Worm (Caenorhabditis elegans) whole organism, L2 larva: Measurements from ENCODE around the gene rgs-3.

Source experiments
- C34F6.9 ChIP-seq: fragments of 150-350 bp; optimal IDR thresholded peaks from 2 replicates; lab custom pipeline; 2014; ENCODE audit warnings: missing biosample characterization, missing genetic modification characterization
- F13H6.1 ChIP-seq: sonication (generic microtip); optimal IDR thresholded peaks from 2 replicates; lab custom pipeline; 2016; ENCODE audit warnings: missing genetic modification characterization, missing compliant biosample characterization
- R02D3.7 ChIP-seq: fragments of 150-350 bp; optimal IDR thresholded peaks from 2 replicates; lab custom pipeline; 2014; ENCODE audit warnings: missing biosample characterization, missing genetic modification characterization
- Y55F3AM.14 ChIP-seq: fragments of 200-800 bp; sonication (Bioruptor generic); optimal IDR thresholded peaks from 2 replicates; lab custom pipeline; 2018; ENCODE audit warnings: mild to moderate bottlenecking, missing genetic modification characterization, missing compliant biosample characterization
- ZK546.5 ChIP-seq: sonication (generic microtip); optimal IDR thresholded peaks from 2 replicates; lab custom pipeline; 2017; ENCODE audit warnings: missing biosample characterization, missing genetic modification characterization
- alr-1 ChIP-seq: fragments of 150-350 bp; optimal IDR thresholded peaks from 2 replicates; lab custom pipeline; 2014; ENCODE audit warnings: missing biosample characterization, missing genetic modification characterization
- aly-2 ChIP-seq: fragments of 150-350 bp; optimal IDR thresholded peaks from 2 replicates; lab custom pipeline; 2014; ENCODE audit warnings: missing biosample characterization, missing genetic modification characterization
- ama-1 ChIP-seq: fragments of 150-350 bp; optimal IDR thresholded peaks from 2 replicates; lab custom pipeline; 2018; ENCODE audit warnings: inconsistent platforms
- blmp-1 ChIP-seq: sonication (generic microtip); optimal IDR thresholded peaks from 2 replicates; lab custom pipeline; 2017; ENCODE audit warnings: missing genetic modification characterization, mild to moderate bottlenecking, missing compliant biosample characterization, antibody characterized with exemption, moderate library complexity; ENCODE audit not compliant: insufficient read depth
- crh-2 ChIP-seq: sonication (generic microtip); optimal IDR thresholded peaks from 2 replicates; lab custom pipeline; 2017; ENCODE audit warnings: missing biosample characterization, missing genetic modification characterization
- dmd-4 ChIP-seq: sonication (generic microtip); optimal IDR thresholded peaks from 2 replicates; lab custom pipeline; 2017; ENCODE audit warnings: missing biosample characterization, missing genetic modification characterization
- egl-27 ChIP-seq: sonication (generic microtip); optimal IDR thresholded peaks from 3 replicates; lab custom pipeline; 2017; ENCODE audit warnings: missing biosample characterization, missing genetic modification reagents, missing genetic modification characterization
- elt-1 ChIP-seq: fragments of 150-350 bp; optimal IDR thresholded peaks from 2 replicates; lab custom pipeline; 2014; ENCODE audit warnings: missing biosample characterization, missing genetic modification characterization
- elt-3 ChIP-seq: sonication (generic microtip); optimal IDR thresholded peaks from 2 replicates; lab custom pipeline; 2017; ENCODE audit warnings: missing biosample characterization, missing genetic modification characterization
- fos-1 ChIP-seq: fragments of 150-350 bp; optimal IDR thresholded peaks from 2 replicates; lab custom pipeline; 2014; ENCODE audit warnings: missing biosample characterization, missing genetic modification characterization
- gmeb-1 ChIP-seq: fragments of 150-350 bp; optimal IDR thresholded peaks from 2 replicates; lab custom pipeline; 2014; ENCODE audit warnings: missing biosample characterization, missing genetic modification characterization
- lin-13 ChIP-seq: fragments of 150-350 bp; optimal IDR thresholded peaks from 2 replicates; lab custom pipeline; 2014; ENCODE audit warnings: missing biosample characterization, missing genetic modification reagents, missing genetic modification characterization
- mbf-1 ChIP-seq: sonication (generic microtip); optimal IDR thresholded peaks from 2 replicates; lab custom pipeline; 2017; ENCODE audit warnings: missing biosample characterization, missing genetic modification characterization
- mdl-1 ChIP-seq, 2 experiments: fragments of 150-350 bp in 1 of 2; sonication (generic microtip) in 1 of 2; optimal IDR thresholded peaks; 2 replicates each; lab custom pipeline; 2017; ENCODE audit warnings: missing biosample characterization in 2 of 2, missing genetic modification characterization in 2 of 2
- nhr-12 ChIP-seq: fragments of 150-350 bp; optimal IDR thresholded peaks from 2 replicates; lab custom pipeline; 2014; ENCODE audit warnings: missing biosample characterization, missing genetic modification characterization
- nhr-129 ChIP-seq: fragments of 150-350 bp; optimal IDR thresholded peaks from 2 replicates; lab custom pipeline; 2014; ENCODE audit warnings: missing biosample characterization, missing genetic modification characterization
- nhr-21 ChIP-seq: fragments of 150-350 bp; optimal IDR thresholded peaks from 2 replicates; lab custom pipeline; 2014; ENCODE audit warnings: missing biosample characterization, missing genetic modification characterization
- nhr-23 ChIP-seq: fragments of 150-350 bp; optimal IDR thresholded peaks from 2 replicates; lab custom pipeline; 2014; ENCODE audit warnings: missing biosample characterization, missing genetic modification reagents, missing genetic modification characterization
- nhr-237 ChIP-seq: fragments of 150-350 bp; optimal IDR thresholded peaks from 2 replicates; lab custom pipeline; 2014; ENCODE audit warnings: missing biosample characterization, missing genetic modification characterization
- nhr-25 ChIP-seq: fragments of 150-350 bp; sonication (generic microtip); optimal IDR thresholded peaks from 3 replicates; lab custom pipeline; 2014; ENCODE audit warnings: missing biosample characterization, missing genetic modification characterization
- nhr-77 ChIP-seq: fragments of 150-350 bp; optimal IDR thresholded peaks from 2 replicates; lab custom pipeline; 2014; ENCODE audit warnings: missing biosample characterization, missing genetic modification characterization
- peb-1 ChIP-seq: fragments of 150-350 bp; optimal IDR thresholded peaks from 2 replicates; lab custom pipeline; 2014; ENCODE audit warnings: missing biosample characterization, missing genetic modification characterization
- sem-4 ChIP-seq: fragments of 150-350 bp; optimal IDR thresholded peaks from 2 replicates; lab custom pipeline; 2014; ENCODE audit warnings: missing biosample characterization, missing genetic modification reagents, missing genetic modification characterization
- skn-1 ChIP-seq: sonication (generic microtip); optimal IDR thresholded peaks from 2 replicates; lab custom pipeline; 2017; ENCODE audit warnings: missing biosample characterization, missing genetic modification characterization
- sma-9 ChIP-seq, 2 experiments: fragments of 150-350 bp in 1 of 2; sonication (generic microtip) in 1 of 2; optimal IDR thresholded peaks; 2 replicates each; lab custom pipeline; 2014 to 2016; ENCODE audit warnings: missing genetic modification characterization in 2 of 2, mild to moderate bottlenecking in 1 of 2, missing biosample characterization in 1 of 2, missing compliant biosample characterization in 1 of 2, missing genetic modification reagents in 1 of 2, moderate library complexity in 1 of 2
- snpc-4 ChIP-seq: fragments of 150-350 bp; optimal IDR thresholded peaks from 2 replicates; lab custom pipeline; 2014; ENCODE audit warnings: missing biosample characterization, missing genetic modification characterization
- unc-39 ChIP-seq: fragments of 150-350 bp; optimal IDR thresholded peaks from 2 replicates; lab custom pipeline; 2014; ENCODE audit warnings: missing biosample characterization, missing genetic modification characterization
- unc-55 ChIP-seq: fragments of 150-350 bp; sonication (generic microtip); optimal IDR thresholded peaks from 3 replicates; lab custom pipeline; 2014; ENCODE audit warnings: missing biosample characterization, missing genetic modification reagents, missing genetic modification characterization
- zag-1 ChIP-seq: fragments of 150-350 bp; optimal IDR thresholded peaks from 2 replicates; lab custom pipeline; 2014; ENCODE audit warnings: missing biosample characterization, missing genetic modification characterization
- ztf-11 ChIP-seq: sonication (generic microtip); optimal IDR thresholded peaks from 2 replicates; lab custom pipeline; 2017; ENCODE audit warnings: missing biosample characterization, missing genetic modification characterization
- ztf-4 ChIP-seq: fragments of 150-350 bp; optimal IDR thresholded peaks from 2 replicates; lab custom pipeline; 2014; ENCODE audit warnings: missing biosample characterization, missing genetic modification characterization

The rgs-3 gene

ce11 chrII:6125259-6125658 lies 25.7 kb downstream of the rgs-3 start, which contains the start of gene rars-2:
rars-2 (plus strand) TSS chrII:6125559.
- TF ChIP-seq blmp-1: no peak
- no peak for TF ChIP-seq gmeb-1 (tag; lab: Kevin White, UChicago)
- no peak for TF ChIP-seq lin-13 (GFP tag; lab: Kevin White, UChicago)
- TF ChIP-seq mbf-1: no peak
- TF ChIP-seq nhr-237: no peak
- no peak for TF ChIP-seq unc-39 (tag; lab: Kevin White, UChicago)
- TF ChIP-seq nhr-25 (tag; lab: Kevin White, UChicago): no peak
- no peak for TF ChIP-seq ztf-11 (tag; lab: Kevin White, UChicago)
- no peak for TF ChIP-seq aly-2 (tag; lab: Kevin White, UChicago)
- TF ChIP-seq peb-1: no peak
- TF ChIP-seq skn-1 (tag; lab: Kevin White, UChicago): no peak
- TF ChIP-seq sma-9 (GFP tag; optimal IDR thresholded peaks at IDR 0.05; lab: Kevin White, UChicago): no peak
- TF ChIP-seq sma-9 (tag; optimal IDR thresholded peaks at IDR 0.05; lab: Kevin White, UChicago): no peak
- no peak for TF ChIP-seq egl-27 (tag; lab: Kevin White, UChicago)
- TF ChIP-seq nhr-77 (tag; lab: Kevin White, UChicago): no peak
- no peak for TF ChIP-seq elt-1

DNA sequence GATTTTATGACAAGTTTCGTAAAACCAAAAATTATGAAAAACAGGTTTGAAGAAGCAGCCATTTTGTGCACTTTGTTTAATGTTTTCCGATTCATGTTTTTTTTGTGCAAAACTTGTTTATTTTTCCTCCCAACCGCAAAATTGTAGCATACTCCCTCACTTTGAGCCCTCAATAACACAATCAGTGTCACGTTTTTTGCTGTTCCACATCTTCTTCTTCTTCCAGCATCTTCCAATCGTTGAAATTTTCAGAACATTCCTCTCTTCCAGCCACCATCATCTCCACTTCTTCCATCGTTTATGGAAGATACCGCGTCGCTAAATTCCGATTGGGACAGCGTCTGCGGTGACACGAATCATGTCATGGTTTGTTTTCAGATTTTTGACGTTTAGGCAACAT lies 33.0 kb downstream of the rgs-3 start, which contains the start of gene abts-3:
Gene abts-3 (plus strand): TSS at position 301 of the 400 bp plus-strand sequence.
- no peak for TF ChIP-seq nhr-129
- TF ChIP-seq nhr-77 (tag; lab: Kevin White, UChicago): no peak
- TF ChIP-seq ama-1 (lab: Kevin White, UChicago): no peak
- no peak for TF ChIP-seq snpc-4 (tag; lab: Kevin White, UChicago)
- no peak for TF ChIP-seq alr-1
- TF ChIP-seq gmeb-1 (tag; lab: Kevin White, UChicago): no peak
- TF ChIP-seq dmd-4 (tag; lab: Kevin White, UChicago): no peak
- TF ChIP-seq mdl-1 (tag; optimal IDR thresholded peaks at IDR 0.05; lab: Kevin White, UChicago): no peak
- no peak for TF ChIP-seq ztf-11 (tag; lab: Kevin White, UChicago)
- no peak for TF ChIP-seq nhr-21 (tag; lab: Kevin White, UChicago)
- TF ChIP-seq lin-13 (GFP tag; lab: Kevin White, UChicago): no peak
- no peak for TF ChIP-seq nhr-23 (tag; lab: Kevin White, UChicago)
- TF ChIP-seq fos-1 (tag; lab: Kevin White, UChicago): no peak
- TF ChIP-seq ZK546.5 (tag; lab: Kevin White, UChicago): no peak
- no peak for TF ChIP-seq R02D3.7 (tag; lab: Kevin White, UChicago)
- TF ChIP-seq ztf-4 (tag; lab: Kevin White, UChicago): no peak
- TF ChIP-seq mbf-1: no peak
- TF ChIP-seq elt-3 (tag; lab: Kevin White, UChicago): no peak
- no peak for TF ChIP-seq Y55F3AM.14
- no peak for TF ChIP-seq sma-9 (GFP tag; optimal IDR thresholded peaks at IDR 0.05; lab: Kevin White, UChicago)
- no peak for TF ChIP-seq sma-9 (tag; optimal IDR thresholded peaks at IDR 0.05; lab: Kevin White, UChicago)

DNA sequence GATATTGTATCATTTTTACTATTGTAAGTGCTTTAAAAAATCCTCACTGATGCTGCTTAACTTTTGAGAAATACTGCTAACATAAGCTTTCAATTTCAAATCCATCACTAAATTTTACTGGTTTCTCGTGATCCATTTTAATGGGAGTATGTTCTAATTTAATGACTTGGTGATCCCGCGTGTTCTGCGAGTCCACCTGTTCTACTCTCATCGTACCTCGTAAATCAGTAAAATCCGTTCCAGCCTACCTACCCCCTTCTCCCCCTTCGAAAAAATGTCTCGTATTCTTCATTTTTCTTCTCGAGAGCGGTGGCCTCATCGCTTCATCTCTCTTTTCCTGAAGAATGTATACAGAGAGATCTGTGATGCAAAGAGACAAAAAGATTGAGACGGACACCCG lies 35.9 kb downstream of the rgs-3 start:
- no peak for TF ChIP-seq C34F6.9
- TF ChIP-seq nhr-12 (tag; lab: Kevin White, UChicago): no peak
- no peak for TF ChIP-seq fos-1 (tag; lab: Kevin White, UChicago)
- TF ChIP-seq crh-2 (tag; lab: Kevin White, UChicago): no peak
- TF ChIP-seq nhr-25 (tag; lab: Kevin White, UChicago): no peak
- no peak for TF ChIP-seq peb-1
- TF ChIP-seq unc-55 (GFP tag; lab: Kevin White, UChicago): no peak
- no peak for TF ChIP-seq zag-1 (tag; lab: Kevin White, UChicago)
- no peak for TF ChIP-seq sma-9 (GFP tag; optimal IDR thresholded peaks at IDR 0.05; lab: Kevin White, UChicago)
- TF ChIP-seq sma-9 (tag; optimal IDR thresholded peaks at IDR 0.05; lab: Kevin White, UChicago): no peak
- TF ChIP-seq ZK546.5 (tag; lab: Kevin White, UChicago): no peak
- no peak for TF ChIP-seq sem-4 (tag; lab: Kevin White, UChicago)
- TF ChIP-seq ztf-4 (tag; lab: Kevin White, UChicago): no peak
- no peak for TF ChIP-seq nhr-23 (tag; lab: Kevin White, UChicago)
- no peak for TF ChIP-seq skn-1 (tag; lab: Kevin White, UChicago)
- TF ChIP-seq egl-27 (tag; lab: Kevin White, UChicago): no peak
- no peak for TF ChIP-seq dmd-4 (tag; lab: Kevin White, UChicago)

ce11 chrII:6136712-6137111 lies 37.1 kb downstream of the rgs-3 start:
- TF ChIP-seq F13H6.1 (tag; lab: Kevin White, UChicago) (peak; percentile 13), elt-1 (no peak), nhr-129 (peak; percentile 55), C34F6.9 (peak; percentile 18), alr-1 (no peak), nhr-21 (tag; lab: Kevin White, UChicago) (no peak)
